Worm (Caenorhabditis elegans) whole organism, L2 larva: ENCODE measurements around the gene lgc-33.

Source experiments
- C34F6.9 ChIP-seq: fragments of 150-350 bp; optimal IDR thresholded peaks from 2 replicates; lab custom pipeline; 2014; ENCODE audit warnings: missing biosample characterization, missing genetic modification characterization
- F13H6.1 ChIP-seq: sonication (generic microtip); optimal IDR thresholded peaks from 2 replicates; lab custom pipeline; 2016; ENCODE audit warnings: missing genetic modification characterization, missing compliant biosample characterization
- R02D3.7 ChIP-seq: fragments of 150-350 bp; optimal IDR thresholded peaks from 2 replicates; lab custom pipeline; 2014; ENCODE audit warnings: missing biosample characterization, missing genetic modification characterization
- Y55F3AM.14 ChIP-seq: fragments of 200-800 bp; sonication (Bioruptor generic); optimal IDR thresholded peaks from 2 replicates; lab custom pipeline; 2018; ENCODE audit warnings: mild to moderate bottlenecking, missing genetic modification characterization, missing compliant biosample characterization
- ZK546.5 ChIP-seq: sonication (generic microtip); optimal IDR thresholded peaks from 2 replicates; lab custom pipeline; 2017; ENCODE audit warnings: missing biosample characterization, missing genetic modification characterization
- aly-2 ChIP-seq: fragments of 150-350 bp; optimal IDR thresholded peaks from 2 replicates; lab custom pipeline; 2014; ENCODE audit warnings: missing biosample characterization, missing genetic modification characterization
- ama-1 ChIP-seq: fragments of 150-350 bp; optimal IDR thresholded peaks from 2 replicates; lab custom pipeline; 2018; ENCODE audit warnings: inconsistent platforms
- blmp-1 ChIP-seq: sonication (generic microtip); optimal IDR thresholded peaks from 2 replicates; lab custom pipeline; 2017; ENCODE audit warnings: missing genetic modification characterization, mild to moderate bottlenecking, missing compliant biosample characterization, antibody characterized with exemption, moderate library complexity; ENCODE audit not compliant: insufficient read depth
- ceh-16 ChIP-seq: fragments of 150-350 bp; optimal IDR thresholded peaks from 2 replicates; lab custom pipeline; 2014; ENCODE audit warnings: missing biosample characterization, missing genetic modification characterization
- ceh-82 ChIP-seq: fragments of 150-350 bp; optimal IDR thresholded peaks from 2 replicates; lab custom pipeline; 2014; ENCODE audit warnings: missing biosample characterization, missing genetic modification characterization
- dmd-4 ChIP-seq: sonication (generic microtip); optimal IDR thresholded peaks from 2 replicates; lab custom pipeline; 2017; ENCODE audit warnings: missing biosample characterization, missing genetic modification characterization
- egl-27 ChIP-seq: sonication (generic microtip); optimal IDR thresholded peaks from 3 replicates; lab custom pipeline; 2017; ENCODE audit warnings: missing biosample characterization, missing genetic modification reagents, missing genetic modification characterization
- elt-1 ChIP-seq: fragments of 150-350 bp; optimal IDR thresholded peaks from 2 replicates; lab custom pipeline; 2014; ENCODE audit warnings: missing biosample characterization, missing genetic modification characterization
- elt-3 ChIP-seq: sonication (generic microtip); optimal IDR thresholded peaks from 2 replicates; lab custom pipeline; 2017; ENCODE audit warnings: missing biosample characterization, missing genetic modification characterization
- fos-1 ChIP-seq: fragments of 150-350 bp; optimal IDR thresholded peaks from 2 replicates; lab custom pipeline; 2014; ENCODE audit warnings: missing biosample characterization, missing genetic modification characterization
- gmeb-1 ChIP-seq: fragments of 150-350 bp; optimal IDR thresholded peaks from 2 replicates; lab custom pipeline; 2014; ENCODE audit warnings: missing biosample characterization, missing genetic modification characterization
- lin-11 ChIP-seq: fragments of 150-350 bp; sonication (generic microtip); optimal IDR thresholded peaks from 2 replicates; lab custom pipeline; 2014; ENCODE audit warnings: missing biosample characterization, missing genetic modification characterization, inconsistent platforms, mixed read lengths
- lin-13 ChIP-seq: fragments of 150-350 bp; optimal IDR thresholded peaks from 2 replicates; lab custom pipeline; 2014; ENCODE audit warnings: missing biosample characterization, missing genetic modification reagents, missing genetic modification characterization
- lsy-2 ChIP-seq, 2 experiments: fragments of 150-350 bp in 1 of 2; sonication (generic microtip) in 1 of 2; optimal IDR thresholded peaks; 2 replicates each; lab custom pipeline; 2014 to 2017; ENCODE audit warnings: missing biosample characterization in 2 of 2, missing genetic modification characterization in 2 of 2
- mab-5 ChIP-seq: fragments of 150-350 bp; optimal IDR thresholded peaks from 2 replicates; lab custom pipeline; 2014; ENCODE audit warnings: missing biosample characterization, missing genetic modification characterization
- mbf-1 ChIP-seq: sonication (generic microtip); optimal IDR thresholded peaks from 2 replicates; lab custom pipeline; 2017; ENCODE audit warnings: missing biosample characterization, missing genetic modification characterization
- nhr-10 ChIP-seq: sonication (generic microtip); optimal IDR thresholded peaks from 2 replicates; lab custom pipeline; 2017; ENCODE audit warnings: missing biosample characterization, missing genetic modification characterization
- nhr-11 ChIP-seq: fragments of 150-350 bp; optimal IDR thresholded peaks from 2 replicates; lab custom pipeline; 2014; ENCODE audit warnings: missing biosample characterization, missing genetic modification characterization
- nhr-12 ChIP-seq: fragments of 150-350 bp; optimal IDR thresholded peaks from 2 replicates; lab custom pipeline; 2014; ENCODE audit warnings: missing biosample characterization, missing genetic modification characterization
- nhr-129 ChIP-seq: fragments of 150-350 bp; optimal IDR thresholded peaks from 2 replicates; lab custom pipeline; 2014; ENCODE audit warnings: missing biosample characterization, missing genetic modification characterization
- nhr-21 ChIP-seq: fragments of 150-350 bp; optimal IDR thresholded peaks from 2 replicates; lab custom pipeline; 2014; ENCODE audit warnings: missing biosample characterization, missing genetic modification characterization
- nhr-23 ChIP-seq: fragments of 150-350 bp; optimal IDR thresholded peaks from 2 replicates; lab custom pipeline; 2014; ENCODE audit warnings: missing biosample characterization, missing genetic modification reagents, missing genetic modification characterization
- nhr-25 ChIP-seq: fragments of 150-350 bp; sonication (generic microtip); optimal IDR thresholded peaks from 3 replicates; lab custom pipeline; 2014; ENCODE audit warnings: missing biosample characterization, missing genetic modification characterization
- nhr-77 ChIP-seq: fragments of 150-350 bp; optimal IDR thresholded peaks from 2 replicates; lab custom pipeline; 2014; ENCODE audit warnings: missing biosample characterization, missing genetic modification characterization
- peb-1 ChIP-seq: fragments of 150-350 bp; optimal IDR thresholded peaks from 2 replicates; lab custom pipeline; 2014; ENCODE audit warnings: missing biosample characterization, missing genetic modification characterization
- sem-4 ChIP-seq: fragments of 150-350 bp; optimal IDR thresholded peaks from 2 replicates; lab custom pipeline; 2014; ENCODE audit warnings: missing biosample characterization, missing genetic modification reagents, missing genetic modification characterization
- skn-1 ChIP-seq: sonication (generic microtip); optimal IDR thresholded peaks from 2 replicates; lab custom pipeline; 2017; ENCODE audit warnings: missing biosample characterization, missing genetic modification characterization
- sma-3 ChIP-seq: sonication (generic microtip); optimal IDR thresholded peaks from 2 replicates; lab custom pipeline; 2016; ENCODE audit warnings: missing genetic modification reagents, missing genetic modification characterization, missing compliant biosample characterization
- sma-9 ChIP-seq, 2 experiments: fragments of 150-350 bp in 1 of 2; sonication (generic microtip) in 1 of 2; optimal IDR thresholded peaks; 2 replicates each; lab custom pipeline; 2014 to 2016; ENCODE audit warnings: missing genetic modification characterization in 2 of 2, mild to moderate bottlenecking in 1 of 2, missing biosample characterization in 1 of 2, missing compliant biosample characterization in 1 of 2, missing genetic modification reagents in 1 of 2, moderate library complexity in 1 of 2
- unc-62 ChIP-seq: fragments of 150-350 bp; optimal IDR thresholded peaks from 2 replicates; lab custom pipeline; 2014; ENCODE audit warnings: missing biosample characterization, missing genetic modification reagents, missing genetic modification characterization
- ztf-1 ChIP-seq: fragments of 200-800 bp; sonication (Bioruptor generic); conservative IDR thresholded peaks from 2 replicates; pipeline ENCODE4 v1.3.6; 2022; ENCODE audit warnings: missing genetic modification characterization, missing compliant biosample characterization
- ztf-11 ChIP-seq: sonication (generic microtip); optimal IDR thresholded peaks from 2 replicates; lab custom pipeline; 2017; ENCODE audit warnings: missing biosample characterization, missing genetic modification characterization
- ztf-4 ChIP-seq: fragments of 150-350 bp; optimal IDR thresholded peaks from 2 replicates; lab custom pipeline; 2014; ENCODE audit warnings: missing biosample characterization, missing genetic modification characterization

lgc-33 gene

DNA sequence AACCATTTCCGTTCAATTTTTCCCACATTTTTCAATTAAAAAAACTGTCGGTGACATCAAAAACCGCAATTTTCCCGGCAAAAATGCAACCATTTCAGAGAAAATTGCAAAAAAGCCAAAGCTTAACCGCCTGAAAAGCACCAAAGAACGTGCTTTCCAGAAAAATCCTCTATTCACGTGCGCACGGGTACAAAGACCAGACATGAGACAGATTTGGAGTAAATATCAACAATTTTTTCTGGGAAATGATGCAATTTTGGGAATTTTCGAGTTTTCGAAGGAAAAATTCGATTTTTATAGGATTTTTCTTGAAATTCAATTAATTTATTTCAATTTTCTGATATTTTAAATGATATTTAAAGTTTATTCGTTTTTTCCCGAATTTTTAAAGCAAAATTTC is 16.2 kb upstream of the lgc-33 start:
- TF ChIP-seq aly-2 (tag; lab: Kevin White, UChicago) (no peak), egl-27 (no peak), nhr-129 (tag; lab: Kevin White, UChicago) (peak; percentile 86), ceh-16 (tag; lab: Kevin White, UChicago) (no peak), mab-5 (tag; lab: Kevin White, UChicago) (no peak), lsy-2 (tag; optimal IDR thresholded peaks at IDR 0.05; lab: Kevin White, UChicago) (no peak), nhr-12 (tag; lab: Kevin White, UChicago) (no peak), Y55F3AM.14 (no peak), C34F6.9 (tag; lab: Kevin White, UChicago) (peak; percentile 41), ama-1 (no peak), peb-1 (tag; lab: Kevin White, UChicago) (no peak), fos-1 (no peak), nhr-11 (tag; lab: Kevin White, UChicago) (no peak), sma-9 (GFP tag; optimal IDR thresholded peaks at IDR 0.05; lab: Kevin White, UChicago) (no peak), sma-9 (tag; optimal IDR thresholded peaks at IDR 0.05; lab: Kevin White, UChicago) (no peak), nhr-25 (tag; lab: Kevin White, UChicago) (no peak), ztf-4 (tag; lab: Kevin White, UChicago) (no peak)

ce11 chrIV:829691-830090 is 15.6 kb upstream of the lgc-33 start:
- TF ChIP-seq ztf-4 (tag; lab: Kevin White, UChicago): no peak
- TF ChIP-seq ceh-82 (tag; lab: Kevin White, UChicago): no peak
- no peak for TF ChIP-seq lin-13 (GFP tag; lab: Kevin White, UChicago)
- no peak for TF ChIP-seq skn-1 (tag; lab: Kevin White, UChicago)
- no peak for TF ChIP-seq elt-3 (tag; lab: Kevin White, UChicago)
- no peak for TF ChIP-seq blmp-1
- TF ChIP-seq ZK546.5 (tag; lab: Kevin White, UChicago): no peak
- TF ChIP-seq ama-1: no peak
- no peak for TF ChIP-seq elt-1 (tag; lab: Kevin White, UChicago)
- no peak for TF ChIP-seq F13H6.1
- no peak for TF ChIP-seq ztf-11 (tag; lab: Kevin White, UChicago)
- no peak for TF ChIP-seq nhr-11 (tag; lab: Kevin White, UChicago)
- no peak for TF ChIP-seq mbf-1
- TF ChIP-seq dmd-4 (tag; lab: Kevin White, UChicago): no peak
- no peak for TF ChIP-seq sma-9 (GFP tag; optimal IDR thresholded peaks at IDR 0.05; lab: Kevin White, UChicago)
- TF ChIP-seq sma-9 (tag; optimal IDR thresholded peaks at IDR 0.05; lab: Kevin White, UChicago): no peak
- TF ChIP-seq lin-11 (tag; lab: Kevin White, UChicago): no peak
- no peak for TF ChIP-seq nhr-25 (tag; lab: Kevin White, UChicago)
- no peak for TF ChIP-seq R02D3.7 (tag; lab: Kevin White, UChicago)
- no peak for TF ChIP-seq unc-62 (GFP tag; lab: Kevin White, UChicago)
- TF ChIP-seq, all 48 proteins: peak for 0

- TF ChIP-seq nhr-77 (tag; lab: Kevin White, UChicago) (no peak), elt-3 (tag; lab: Kevin White, UChicago) (no peak), Y55F3AM.14 (no peak), F13H6.1 (no peak), blmp-1 (no peak), gmeb-1 (no peak), nhr-23 (tag; lab: Kevin White, UChicago) (no peak), lsy-2 (tag; optimal IDR thresholded peaks at IDR 0.05; lab: Kevin White, UChicago) (no peak), ztf-1 (GFP tag; lab: Robert Waterston, UW) (no peak), nhr-129 (tag; lab: Kevin White, UChicago) (no peak), nhr-25 (tag; lab: Kevin White, UChicago) (no peak), nhr-21 (no peak), ztf-11 (tag; lab: Kevin White, UChicago) (no peak), skn-1 (tag; lab: Kevin White, UChicago) (no peak), ama-1 (no peak), ceh-16 (tag; lab: Kevin White, UChicago) (no peak), nhr-10 (tag; lab: Kevin White, UChicago) (no peak), R02D3.7 (tag; lab: Kevin White, UChicago) (no peak), sem-4 (tag; lab: Kevin White, UChicago) (no peak), sma-3 (GFP tag; lab: Kevin White, UChicago) (no peak)
These were observed 14.9 kb upstream of the lgc-33 start for ce11 chrIV:830262-830960.
